Worm (Caenorhabditis elegans) whole organism, young adult: ENCODE data around the gene del-8.

Experiments used
- C06A6.2 ChIP-seq: fragments of 200-800 bp; sonication (Bioruptor generic); conservative IDR thresholded peaks from 2 replicates; pipeline ENCODE4 v1.3.6; 2022; ENCODE audit warnings: missing genetic modification characterization, missing compliant biosample characterization
- ama-1 ChIP-seq, 3 experiments: fragments of 150-350 bp in 1 of 3; sonication (generic microtip) in 2 of 3; optimal IDR thresholded peaks; 2 replicates each; lab custom pipeline; 2014 to 2018; ENCODE audit warnings: missing biosample characterization in 2 of 3, missing genetic modification characterization in 2 of 3, missing genetic modification reagents in 2 of 3
- aptf-2 ChIP-seq: fragments of 200-800 bp; sonication (Bioruptor generic); conservative IDR thresholded peaks from 2 replicates; pipeline ENCODE4 v1.3.6; 2022; ENCODE audit warnings: missing genetic modification reagents, missing genetic modification characterization, missing compliant biosample characterization
- bed-1 ChIP-seq: fragments of 200-800 bp; sonication (Bioruptor generic); IDR thresholded peaks from 2 replicates; pipeline ENCODE4 v1.3.6; 2022; ENCODE audit warnings: missing genetic modification reagents, missing genetic modification characterization, missing compliant biosample characterization
- mcd-1 ChIP-seq: fragments of 200-800 bp; sonication (Bioruptor generic); IDR thresholded peaks from 2 replicates; pipeline ENCODE4 v1.3.6; 2022; ENCODE audit warnings: missing genetic modification reagents, missing genetic modification characterization, missing compliant biosample characterization
- nhr-90 ChIP-seq: sonication (generic microtip); optimal IDR thresholded peaks from 2 replicates; lab custom pipeline; 2016; ENCODE audit warnings: missing genotype, mild to moderate bottlenecking, missing genetic modification characterization, missing compliant biosample characterization
- pha-4 ChIP-seq: fragments of 150-350 bp; sonication (generic microtip); optimal IDR thresholded peaks from 2 replicates; lab custom pipeline; 2014; ENCODE audit warnings: missing biosample characterization, missing genetic modification reagents, missing genetic modification characterization
- unc-62 ChIP-seq: fragments of 150-350 bp; optimal IDR thresholded peaks from 2 replicates; lab custom pipeline; 2014; ENCODE audit warnings: missing biosample characterization, missing genetic modification reagents, missing genetic modification characterization

DNA sequence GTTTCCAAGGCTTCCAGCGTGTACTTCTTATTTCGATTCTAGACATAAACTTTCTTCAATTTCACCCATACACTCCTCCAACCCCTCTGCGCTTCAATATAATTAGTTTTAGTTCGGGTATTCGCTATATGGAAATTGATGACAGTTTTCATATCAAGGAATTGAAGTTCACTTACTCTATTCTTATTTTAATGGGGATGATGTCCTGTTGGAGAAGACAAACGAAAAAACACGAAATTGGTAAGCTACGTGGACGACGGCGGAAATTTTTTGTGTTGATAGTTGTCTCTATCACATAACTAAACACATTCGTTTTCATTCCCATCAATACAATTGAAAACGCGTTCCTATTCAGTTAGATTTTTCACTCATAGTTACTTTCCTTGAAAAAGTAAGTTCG, 46.2 kb downstream of the del-8 start, which contains the start of gene F34H10.5:
- no peak for TF ChIP-seq ama-1 (optimal IDR thresholded peaks at IDR 0.05; lab: Kevin White, UChicago)
- no peak for TF ChIP-seq ama-1 (GFP tag; optimal IDR thresholded peaks at IDR 0.05; lab: Kevin White, UChicago)
- no peak for TF ChIP-seq C06A6.2
- no peak for TF ChIP-seq aptf-2 (GFP tag; lab: Robert Waterston, UW)
- no peak for TF ChIP-seq pha-4 (tag; lab: Kevin White, UChicago)
- no peak for TF ChIP-seq mcd-1 (GFP tag; lab: Robert Waterston, UW)
- no peak for TF ChIP-seq nhr-90
- TF ChIP-seq bed-1 (GFP tag; lab: Robert Waterston, UW), result no peak
- TF ChIP-seq unc-62 (GFP tag; lab: Kevin White, UChicago), result no peak
